Fruit fly (Drosophila melanogaster) whole organism, prepupa: Measurements from ENCODE around the gene CG14220.

Experiments used
- Gug ChIP-seq: fragments of 200-800 bp; sonication (Bioruptor generic); IDR thresholded peaks from 2 replicates; pipeline ENCODE4 v1.3.6; 2022; ENCODE audit warnings: missing biosample characterization, missing genetic modification characterization
- net ChIP-seq: fragments of 200-800 bp; sonication (Bioruptor generic); optimal IDR thresholded peaks from 3 replicates; lab custom pipeline; 2016; ENCODE audit warnings: missing biosample characterization, missing genetic modification characterization
- ss ChIP-seq, 2 experiments: fragments of 200-800 bp; sonication (Bioruptor generic); optimal IDR thresholded peaks; 2 replicates in 1 of 2; 3 replicates in 1 of 2; lab custom pipeline; 2017 to 2018; ENCODE audit warnings: mild to moderate bottlenecking in 2 of 2, missing biosample characterization in 2 of 2, missing genetic modification characterization in 2 of 2, moderate library complexity in 1 of 2
- vri ChIP-seq: fragments of 200-800 bp; sonication (Bioruptor generic); optimal IDR thresholded peaks from 3 replicates; lab custom pipeline; 2016; ENCODE audit warnings: missing biosample characterization, mild to moderate bottlenecking, missing genetic modification characterization

DNA sequence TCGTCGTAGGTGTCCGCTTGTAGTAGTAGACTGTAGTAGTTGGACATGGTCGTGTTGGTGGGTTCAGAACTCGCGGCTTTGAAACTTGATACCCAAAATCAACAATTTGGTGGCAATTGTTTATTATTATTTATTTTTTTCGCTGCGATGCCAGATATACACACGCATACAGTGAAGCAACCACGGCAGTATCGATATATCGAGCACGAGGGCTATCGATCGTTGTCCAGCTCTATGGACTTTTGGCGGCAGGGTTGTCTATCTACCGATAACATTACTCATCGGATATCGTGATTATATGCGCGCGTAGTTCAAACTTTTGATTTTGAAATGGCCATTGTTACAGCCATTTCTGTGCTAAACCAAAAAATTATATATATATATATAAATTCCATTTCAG, at the start of gene CG14220:
- TF ChIP-seq ss (GFP tag; optimal IDR thresholded peaks at IDR 0.05; lab: Kevin White, UChicago) (no peak), vri (GFP tag; lab: Kevin White, UChicago) (no peak), net (GFP tag; lab: Kevin White, UChicago) (no peak), Gug (no peak)
